Fruit fly (Drosophila melanogaster) whole organism, larva: ENCODE data around the gene Svil.
A peak's percentile ranks its signal among the peaks of the same experiment; 100 is the strongest.

Source experiments
- noc ChIP-seq: fragments of 200-800 bp; sonication (Bioruptor generic); optimal IDR thresholded peaks from 3 replicates; lab custom pipeline; 2019; ENCODE audit warnings: missing biosample characterization, mild to moderate bottlenecking, missing genetic modification characterization, moderate library complexity

Gene Svil

dm6 chr3L:2377114-2377783 lies at the start of gene Svil, which contains the start of gene CG15877:
TSS of gene Svil (plus strand) at chr3L:2377655.
TSS of gene CG15877 (minus strand) at chr3L:2377556.
- no peak for TF ChIP-seq noc

- no peak for TF ChIP-seq noc
Measured at dm6 chr3L:2328804-2329203, 48.7 kb upstream of the Svil start.

dm6 chr3L:2332228-2332627 lies 45.2 kb upstream of the Svil start:
- TF ChIP-seq noc = no peak

dm6 chr3L:2360257-2360656 lies 17.2 kb upstream of the Svil start, which contains the start of gene CG13801:
TSS of gene CG13801 (plus strand) at chr3L:2360557.
- TF ChIP-seq noc = no peak

- peak; percentile 23 for TF ChIP-seq noc
Measured at dm6 chr3L:2371882-2372281, 5.6 kb upstream of the Svil start, which contains the start of the genes CG1317 and CG8993. TSS of gene CG1317 (minus strand) at chr3L:2371939. TSS of gene CG8993 (plus strand) at chr3L:2372199.

dm6 chr3L:2373421-2374043 lies 3.9 kb upstream of the Svil start, which contains the start of the genes mRpL23 and CG9004:
TSS of gene mRpL23 (minus strand) at chr3L:2373704.
TSS of gene CG9004 (plus strand) at chr3L:2373728.
- TF ChIP-seq noc = peak; percentile 98

- TF ChIP-seq noc = no peak
Measured at dm6 chr3L:2378549-2378948, 1.1 kb downstream of the Svil start.

dm6 chr3L:2379472-2379871 lies 2.0 kb downstream of the Svil start:
- TF ChIP-seq noc = no peak

dm6 chr3L:2385325-2386007 lies 8.0 kb downstream of the Svil start:
- no peak for TF ChIP-seq noc

dm6 chr3L:2386433-2386832 lies 9.0 kb downstream of the Svil start:
- TF ChIP-seq noc = no peak

- TF ChIP-seq noc = no peak
Measured at dm6 chr3L:2387816-2388215, 10.4 kb downstream of the Svil start.

dm6 chr3L:2388683-2389315 lies 11.3 kb downstream of the Svil start, which contains the start of gene Mzt1:
TSS of gene Mzt1 (plus strand) at chr3L:2389265.
- TF ChIP-seq noc = no peak

- TF ChIP-seq noc = no peak
Measured at dm6 chr3L:2390889-2391288, 13.4 kb downstream of the Svil start, which contains the start of the genes CG32298 and CG32299. TSS of gene CG32298 (minus strand) at chr3L:2390989. TSS of gene CG32299 (minus strand) at chr3L:2390989.

dm6 chr3L:2392745-2393435 lies 15.4 kb downstream of the Svil start:
- no peak for TF ChIP-seq noc

dm6 chr3L:2397571-2398187 lies 20.2 kb downstream of the Svil start:
- TF ChIP-seq noc = no peak

- no peak for TF ChIP-seq noc
Measured at dm6 chr3L:2398636-2399035, 21.2 kb downstream of the Svil start.
